Worm (Caenorhabditis elegans): ENCODE measurements around the gene Y73B6BL.22.

- TF ChIP-seq ztf-29 (GFP tag; IDR thresholded peaks at IDR 0.05) (no peak), flt-1 (GFP tag; IDR thresholded peaks at IDR 0.05) (no peak), med-1 (GFP tag; optimal IDR thresholded peaks at IDR 0.05; ENCODE audit: insufficient read depth) (no peak), tab-1 (GFP tag; IDR thresholded peaks at IDR 0.05) (no peak), klf-2 (GFP tag; conservative IDR thresholded peaks at IDR 0.05) (no peak), T22C8.4 (GFP tag; IDR thresholded peaks at IDR 0.05) (no peak), cog-1 (tag; optimal IDR thresholded peaks at IDR 0.05) (no peak)
Observed at ce11 chrIV:6460596-6460995, 44.1 kb upstream of the Y73B6BL.22 start.
